Worm (Caenorhabditis elegans): ENCODE data around the gene ZK896.5.

- TF ChIP-seq aly-2 (tag; optimal IDR thresholded peaks at IDR 0.05) (no peak), fos-1 (tag; optimal IDR thresholded peaks at IDR 0.05) (peak; percentile 46), lin-11 (tag; optimal IDR thresholded peaks at IDR 0.05) (no peak), nhr-77 (tag; optimal IDR thresholded peaks at IDR 0.05) (no peak)
These were observed 45.6 kb downstream of the ZK896.5 start for ce11 chrIV:12833698-12834416.

Measured in whole organism, L2 larva.